Worm (Caenorhabditis elegans) whole organism, L4/young adult: ENCODE results near the gene srbc-27.

Experiments used
- W03F9.2 ChIP-seq: fragments of 150-350 bp; optimal IDR thresholded peaks from 2 replicates; lab custom pipeline; 2014; ENCODE audit warnings: missing biosample characterization, missing genetic modification characterization
- him-1 ChIP-seq: sonication (generic microtip); optimal IDR thresholded peaks from 2 replicates; lab custom pipeline; 2016; ENCODE audit warnings: missing genotype, missing genetic modification reagents, missing genetic modification characterization, missing compliant biosample characterization

ce11 chrV:17458069-17458468 lies 27.1 kb downstream of the srbc-27 start, which contains the start of gene str-200:
- no peak for TF ChIP-seq W03F9.2 (tag; lab: Kevin White, UChicago)
- TF ChIP-seq him-1 (tag; lab: Kevin White, UChicago): no peak
